Worm (Caenorhabditis elegans): ENCODE data around the gene R102.3.

DNA sequence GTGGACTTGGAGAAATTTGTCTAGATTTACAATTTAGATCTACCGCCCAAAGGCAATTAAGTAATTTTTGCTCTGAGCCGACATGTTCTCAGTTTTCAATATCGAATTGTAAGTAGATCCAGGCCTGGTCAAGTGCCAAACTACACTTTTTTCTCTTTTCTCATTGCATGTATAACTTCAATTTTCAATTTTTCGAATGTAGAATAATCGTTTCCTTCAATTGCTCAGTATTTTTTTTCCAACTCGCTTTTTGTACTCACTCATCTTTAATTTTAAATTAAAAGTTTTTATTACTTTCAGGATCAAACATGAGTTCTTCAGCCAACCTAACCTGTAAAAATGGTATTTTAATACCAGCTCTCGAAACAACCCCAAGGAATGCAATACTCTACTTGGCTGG lies 27.0 kb downstream of the R102.3 start, which contains the start of gene ncx-3:
- TF ChIP-seq med-1 (GFP tag; optimal IDR thresholded peaks at IDR 0.05; ENCODE audit: insufficient read depth) (no peak), ztf-29 (GFP tag; IDR thresholded peaks at IDR 0.05) (no peak), ref-1 (GFP tag; conservative IDR thresholded peaks at IDR 0.05) (no peak), ztf-23 (GFP tag; IDR thresholded peaks at IDR 0.05) (no peak), tab-1 (GFP tag; IDR thresholded peaks at IDR 0.05) (no peak), klf-2 (GFP tag; conservative IDR thresholded peaks at IDR 0.05) (no peak), flt-1 (GFP tag; IDR thresholded peaks at IDR 0.05) (no peak)

Measured in whole organism, midembryonic.